Fruit fly (Drosophila melanogaster) whole organism, prepupa: ENCODE measurements around the gene PolG2.

Experiments
- Blimp-1 ChIP-seq: fragments of 200-800 bp; sonication (Bioruptor generic); optimal IDR thresholded peaks from 3 replicates; lab custom pipeline; 2017; ENCODE audit warnings: missing biosample characterization, missing genetic modification characterization, mild to moderate bottlenecking, moderate library complexity, missing genetic modification reagents
- CG10631 ChIP-seq: fragments of 200-800 bp; sonication (Bioruptor generic); optimal IDR thresholded peaks from 2 replicates; lab custom pipeline; 2016; ENCODE audit warnings: missing biosample characterization, missing genetic modification characterization
- CG10669 ChIP-seq: fragments of 200-800 bp; sonication (Bioruptor generic); optimal IDR thresholded peaks from 3 replicates; lab custom pipeline; 2018; ENCODE audit warnings: missing biosample characterization, mild to moderate bottlenecking, missing genetic modification characterization, moderate library complexity
- CG11762 ChIP-seq: fragments of 200-800 bp; sonication (Bioruptor generic); optimal IDR thresholded peaks from 3 replicates; lab custom pipeline; 2016; ENCODE audit warnings: missing biosample characterization, missing genetic modification characterization; ENCODE audit not compliant: insufficient read depth
- CG11902 ChIP-seq: fragments of 200-800 bp; sonication (Bioruptor generic); optimal IDR thresholded peaks from 3 replicates; lab custom pipeline; 2016; ENCODE audit warnings: missing biosample characterization, missing genetic modification characterization
- CG15336 ChIP-seq: fragments of 200-800 bp; sonication (Bioruptor generic); IDR thresholded peaks from 2 replicates; pipeline ENCODE4 v1.3.6; 2022; ENCODE audit warnings: missing biosample characterization, missing genetic modification characterization
- CG1621 ChIP-seq: fragments of 200-800 bp; sonication (Bioruptor generic); optimal IDR thresholded peaks from 3 replicates; lab custom pipeline; 2018; ENCODE audit warnings: missing biosample characterization, mild to moderate bottlenecking, missing genetic modification characterization
- CG16779 ChIP-seq: fragments of 200-800 bp; sonication (Bioruptor generic); optimal IDR thresholded peaks from 3 replicates; lab custom pipeline; 2017; ENCODE audit warnings: missing biosample characterization, mild to moderate bottlenecking, missing genetic modification characterization
- CG3032 ChIP-seq: fragments of 200-800 bp; optimal IDR thresholded peaks from 2 replicates; lab custom pipeline; 2019; ENCODE audit warnings: missing biosample characterization, mild to moderate bottlenecking, missing genetic modification characterization, moderate library complexity
- CG31627 ChIP-seq: fragments of 200-800 bp; sonication (Bioruptor generic); optimal IDR thresholded peaks from 3 replicates; lab custom pipeline; 2016; ENCODE audit warnings: missing biosample characterization, missing genetic modification characterization
- CG4318 ChIP-seq: fragments of 200-800 bp; sonication (Bioruptor generic); optimal IDR thresholded peaks from 3 replicates; lab custom pipeline; 2017; ENCODE audit warnings: missing biosample characterization, mild to moderate bottlenecking, missing genetic modification characterization
- CG6792 ChIP-seq: fragments of 200-800 bp; sonication (Bioruptor generic); optimal IDR thresholded peaks from 3 replicates; lab custom pipeline; 2016; ENCODE audit warnings: missing biosample characterization, missing genetic modification characterization
- CG6808 ChIP-seq: fragments of 200-800 bp; sonication (Bioruptor generic); optimal IDR thresholded peaks from 3 replicates; lab custom pipeline; 2017; ENCODE audit warnings: missing biosample characterization, missing genetic modification characterization, mild to moderate bottlenecking, moderate library complexity, missing genetic modification reagents
- CG6854 ChIP-seq: fragments of 200-800 bp; sonication (Bioruptor generic); optimal IDR thresholded peaks from 2 replicates; lab custom pipeline; 2017; ENCODE audit warnings: missing biosample characterization, mild to moderate bottlenecking, missing genetic modification characterization
- CG7368 ChIP-seq: fragments of 200-800 bp; sonication (Bioruptor generic); optimal IDR thresholded peaks from 3 replicates; lab custom pipeline; 2016; ENCODE audit warnings: missing biosample characterization, missing genetic modification characterization
- CG8119 ChIP-seq: fragments of 200-800 bp; sonication (Bioruptor generic); IDR thresholded peaks from 3 replicates; pipeline ENCODE4 v1.3.6; 2022; ENCODE audit warnings: missing biosample characterization, missing genetic modification characterization
- CG8319 ChIP-seq: fragments of 200-800 bp; sonication (Bioruptor generic); optimal IDR thresholded peaks from 3 replicates; lab custom pipeline; 2016; ENCODE audit warnings: missing biosample characterization, missing genetic modification characterization
- CG8632 ChIP-seq: fragments of 200-800 bp; sonication (Bioruptor generic); optimal IDR thresholded peaks from 3 replicates; lab custom pipeline; 2016; ENCODE audit warnings: missing biosample characterization, missing genetic modification characterization
- CG9139 ChIP-seq: fragments of 200-800 bp; sonication (Bioruptor generic); optimal IDR thresholded peaks from 3 replicates; lab custom pipeline; 2017; ENCODE audit warnings: missing biosample characterization, mild to moderate bottlenecking, missing genetic modification characterization
- Eip75B ChIP-seq: fragments of 200-800 bp; sonication (Bioruptor generic); optimal IDR thresholded peaks from 3 replicates; lab custom pipeline; 2016; ENCODE audit warnings: missing biosample characterization, missing genetic modification characterization
- Eip78C ChIP-seq: fragments of 200-800 bp; sonication (Bioruptor generic); peaks from one replicate; lab custom pipeline; 2016; ENCODE audit warnings: missing biosample characterization, missing genetic modification characterization
- Eip93F ChIP-seq: fragments of 200-800 bp; sonication (Bioruptor generic); optimal IDR thresholded peaks from 2 replicates; lab custom pipeline; 2016; ENCODE audit warnings: missing biosample characterization, mild to moderate bottlenecking, missing genetic modification characterization
- Ets21C ChIP-seq: fragments of 200-800 bp; sonication (Bioruptor generic); optimal IDR thresholded peaks from 3 replicates; lab custom pipeline; 2016; ENCODE audit warnings: missing biosample characterization, missing genetic modification characterization
- Ets96B ChIP-seq: fragments of 200-800 bp; optimal IDR thresholded peaks from 2 replicates; lab custom pipeline; 2019; ENCODE audit warnings: missing biosample characterization, mild to moderate bottlenecking, missing genetic modification characterization, moderate library complexity
- Hr4 ChIP-seq: fragments of 200-800 bp; sonication (Bioruptor generic); optimal IDR thresholded peaks from 3 replicates; lab custom pipeline; 2016; ENCODE audit warnings: missing biosample characterization, missing genetic modification characterization
- Met ChIP-seq: fragments of 200-800 bp; sonication (Bioruptor generic); optimal IDR thresholded peaks from 3 replicates; lab custom pipeline; 2016; ENCODE audit warnings: missing biosample characterization, missing genetic modification characterization
- OdsH ChIP-seq: fragments of 200-800 bp; sonication (Bioruptor generic); optimal IDR thresholded peaks from 3 replicates; lab custom pipeline; 2016; ENCODE audit warnings: missing biosample characterization, missing genetic modification characterization
- Smox ChIP-seq: fragments of 200-800 bp; sonication (Bioruptor generic); optimal IDR thresholded peaks from 3 replicates; lab custom pipeline; 2016; ENCODE audit warnings: missing biosample characterization, missing genetic modification characterization
- Sox102F ChIP-seq: fragments of 200-800 bp; sonication (Bioruptor generic); optimal IDR thresholded peaks from 2 replicates; lab custom pipeline; 2016; ENCODE audit warnings: missing biosample characterization, mild to moderate bottlenecking, missing genetic modification characterization
- Sox15 ChIP-seq: fragments of 200-800 bp; sonication (Bioruptor generic); optimal IDR thresholded peaks from 3 replicates; lab custom pipeline; 2016; ENCODE audit warnings: missing biosample characterization, missing genetic modification characterization
- acj6 ChIP-seq: fragments of 200-800 bp; sonication (Bioruptor generic); optimal IDR thresholded peaks from 3 replicates; lab custom pipeline; 2016; ENCODE audit warnings: missing biosample characterization, missing genetic modification characterization
- cyc ChIP-seq: fragments of 200-800 bp; sonication (Bioruptor generic); optimal IDR thresholded peaks from 3 replicates; lab custom pipeline; 2016; ENCODE audit warnings: missing biosample characterization, missing genetic modification characterization
- esn ChIP-seq: fragments of 200-800 bp; sonication (Bioruptor generic); optimal IDR thresholded peaks from 2 replicates; lab custom pipeline; 2016; ENCODE audit warnings: missing biosample characterization, mild to moderate bottlenecking, missing genetic modification characterization, moderate library complexity
- fd59A ChIP-seq: fragments of 200-800 bp; sonication (Bioruptor generic); optimal IDR thresholded peaks from 2 replicates; lab custom pipeline; 2017; ENCODE audit warnings: missing biosample characterization, mild to moderate bottlenecking, missing genetic modification characterization, missing genetic modification reagents
- fd85E ChIP-seq: fragments of 200-800 bp; sonication (Bioruptor generic); optimal IDR thresholded peaks from 3 replicates; lab custom pipeline; 2016; ENCODE audit warnings: missing biosample characterization, missing genetic modification characterization
- fkh ChIP-seq: fragments of 200-800 bp; sonication (Bioruptor generic); optimal IDR thresholded peaks from 3 replicates; lab custom pipeline; 2017; ENCODE audit warnings: missing biosample characterization, mild to moderate bottlenecking, missing genetic modification characterization, moderate library complexity
- lz ChIP-seq: fragments of 200-800 bp; sonication (Bioruptor generic); optimal IDR thresholded peaks from 3 replicates; lab custom pipeline; 2016; ENCODE audit warnings: missing biosample characterization, missing genetic modification characterization
- net ChIP-seq: fragments of 200-800 bp; sonication (Bioruptor generic); optimal IDR thresholded peaks from 3 replicates; lab custom pipeline; 2016; ENCODE audit warnings: missing biosample characterization, missing genetic modification characterization
- salr ChIP-seq, 2 experiments: fragments of 200-800 bp; sonication (Bioruptor generic); optimal IDR thresholded peaks; 3 replicates each; lab custom pipeline; 2016 to 2018; ENCODE audit warnings: missing biosample characterization in 2 of 2, missing genetic modification characterization in 2 of 2, mild to moderate bottlenecking in 1 of 2
- spab ChIP-seq: fragments of 200-800 bp; sonication (Bioruptor generic); optimal IDR thresholded peaks from 2 replicates; lab custom pipeline; 2017; ENCODE audit warnings: missing biosample characterization, mild to moderate bottlenecking, missing genetic modification characterization, missing genetic modification reagents
- topi ChIP-seq: fragments of 200-800 bp; sonication (Bioruptor generic); optimal IDR thresholded peaks from 3 replicates; lab custom pipeline; 2016; ENCODE audit warnings: missing biosample characterization, missing genetic modification characterization
- vri ChIP-seq: fragments of 200-800 bp; sonication (Bioruptor generic); optimal IDR thresholded peaks from 3 replicates; lab custom pipeline; 2016; ENCODE audit warnings: missing biosample characterization, mild to moderate bottlenecking, missing genetic modification characterization

Gene PolG2

DNA sequence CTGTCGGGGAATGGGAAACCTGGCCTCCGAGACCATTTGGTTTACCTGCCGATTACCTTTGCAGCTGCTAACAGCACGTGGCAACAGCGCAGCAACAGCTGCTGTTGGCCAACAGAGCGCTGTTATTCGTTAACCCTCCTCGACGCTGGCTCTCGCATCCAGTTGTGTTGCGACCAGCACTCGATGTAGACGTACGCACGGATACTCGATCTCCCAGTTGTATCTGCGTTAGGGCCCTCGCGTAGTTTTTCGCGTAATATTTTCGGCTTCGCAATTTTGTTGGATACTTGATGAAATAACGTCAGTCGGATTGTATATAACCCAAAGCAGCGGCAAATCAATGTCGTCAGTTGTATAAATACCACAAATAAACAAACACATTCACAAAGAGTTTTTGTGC is 45.9 kb upstream of the PolG2 start (continued):
- TF ChIP-seq CG4318 (GFP tag; lab: Kevin White, UChicago) (no peak), cyc (GFP tag; lab: Kevin White, UChicago) (no peak), Ets21C (GFP tag; lab: Kevin White, UChicago) (no peak), Eip75B (GFP tag; lab: Kevin White, UChicago) (no peak), spab (GFP tag; lab: Kevin White, UChicago) (no peak), CG16779 (tag; lab: Kevin White, UChicago) (peak; percentile 30), fd59A (GFP tag; lab: Kevin White, UChicago) (no peak), CG6792 (GFP tag; lab: Kevin White, UChicago) (no peak), CG10669 (GFP tag; lab: Kevin White, UChicago) (no peak), Eip93F (no peak), Sox15 (GFP tag; lab: Kevin White, UChicago) (no peak), fd85E (no peak), CG8319 (GFP tag; lab: Kevin White, UChicago) (no peak), Eip78C (GFP tag; lab: Kevin White, UChicago) (no peak), CG3032 (no peak), CG31627 (no peak), CG6854 (GFP tag; lab: Kevin White, UChicago) (peak; percentile 43), lz (GFP tag; lab: Kevin White, UChicago) (no peak), esn (GFP tag; lab: Kevin White, UChicago) (peak; percentile 12), Ets96B (tag; lab: Kevin White, UChicago) (no peak), OdsH (GFP tag; lab: Kevin White, UChicago) (no peak), Smox (no peak), CG11902 (GFP tag; lab: Kevin White, UChicago) (no peak), Met (GFP tag; lab: Kevin White, UChicago) (no peak), CG15336 (no peak), net (GFP tag; lab: Kevin White, UChicago) (peak; percentile 7), CG8632 (no peak), CG7368 (GFP tag; lab: Kevin White, UChicago) (peak; percentile 18), topi (GFP tag; lab: Kevin White, UChicago) (no peak)

DNA sequence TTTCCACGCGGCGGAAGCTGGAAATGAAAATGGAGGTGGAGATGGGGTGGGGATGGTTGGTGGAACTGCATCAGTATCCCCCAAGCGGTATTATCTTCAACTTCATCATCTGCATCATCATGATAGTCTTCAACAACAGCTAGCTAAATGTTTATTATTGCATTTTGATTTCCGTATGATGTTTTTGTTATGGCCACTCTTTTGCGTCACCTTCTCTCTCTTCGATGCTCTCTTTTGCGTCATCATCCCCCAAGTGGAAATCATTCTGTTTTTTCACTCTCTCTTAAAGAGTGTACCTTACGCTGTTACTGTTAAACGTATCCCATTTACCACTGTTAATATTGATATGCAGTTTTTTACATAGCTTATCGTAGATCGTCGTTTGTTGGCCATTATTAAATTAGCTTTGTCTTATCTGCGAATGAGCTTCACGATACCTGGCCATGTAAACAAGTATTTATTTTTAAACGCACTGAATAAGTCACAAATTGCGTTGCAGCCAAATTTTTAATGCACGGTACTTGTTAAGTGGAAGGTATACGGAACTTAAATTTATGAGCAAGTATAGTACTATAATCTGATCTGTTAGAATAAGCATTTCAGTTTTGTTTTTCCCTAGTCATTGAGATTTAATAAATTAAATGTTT is 45.2 kb upstream of the PolG2 start:
- no peak for TF ChIP-seq salr (GFP tag; optimal IDR thresholded peaks at IDR 0.05; lab: Kevin White, UChicago)
- TF ChIP-seq Sox15 (GFP tag; lab: Kevin White, UChicago), result no peak
- TF ChIP-seq Eip78C (GFP tag; lab: Kevin White, UChicago), result peak; percentile 81
- peak; percentile 3 for TF ChIP-seq vri
- TF ChIP-seq CG6808 (GFP tag; lab: Kevin White, UChicago), result no peak

DNA sequence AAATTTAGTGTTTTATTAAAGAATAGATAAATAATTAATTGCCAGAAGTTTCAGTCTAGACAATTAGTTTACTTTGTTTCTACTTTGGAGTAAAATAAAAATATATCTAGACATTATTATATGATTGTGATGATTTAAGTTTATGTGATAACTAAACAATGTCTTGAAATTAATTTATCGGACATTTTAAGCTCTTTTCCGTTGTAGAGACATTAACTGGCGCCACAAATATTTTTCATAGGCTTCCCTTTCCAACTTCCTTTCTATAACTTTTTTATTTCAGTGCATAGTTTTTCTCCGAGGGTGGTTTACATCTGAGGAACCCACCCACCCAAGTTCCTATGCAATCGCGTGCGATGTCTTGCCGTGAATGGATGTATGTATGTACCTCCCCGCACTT is 43.8 kb upstream of the PolG2 start:
- TF ChIP-seq esn (GFP tag; lab: Kevin White, UChicago) (peak; percentile 4), OdsH (GFP tag; lab: Kevin White, UChicago) (peak; percentile 3), CG11902 (GFP tag; lab: Kevin White, UChicago) (no peak), Eip78C (GFP tag; lab: Kevin White, UChicago) (peak; percentile 46), CG6854 (GFP tag; lab: Kevin White, UChicago) (no peak), Hr4 (GFP tag; lab: Kevin White, UChicago) (no peak), fkh (GFP tag; lab: Kevin White, UChicago) (no peak)

DNA sequence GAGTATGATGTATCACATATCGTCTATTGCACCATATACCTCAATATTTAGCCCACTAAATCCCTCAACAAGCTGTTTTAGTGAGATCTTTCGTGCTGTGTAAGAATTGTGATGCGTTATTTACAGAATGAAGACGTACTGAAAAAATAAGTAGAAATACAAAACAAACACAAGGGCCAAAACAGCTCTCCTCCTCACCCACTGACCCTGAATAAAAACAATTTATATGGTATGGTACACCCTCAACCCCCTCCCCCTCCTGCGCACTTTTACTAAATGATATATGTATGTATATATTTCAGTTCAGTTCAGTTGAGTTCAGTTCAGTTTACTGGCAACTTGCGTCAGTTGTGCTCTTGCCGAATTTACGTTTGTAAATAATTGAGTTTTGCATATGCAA is 40.2 kb upstream of the PolG2 start:
- TF ChIP-seq Ets21C (GFP tag; lab: Kevin White, UChicago) (no peak), Blimp-1 (no peak), fd85E (no peak), Ets96B (tag; lab: Kevin White, UChicago) (no peak), CG8119 (no peak), acj6 (GFP tag; lab: Kevin White, UChicago) (no peak), Sox102F (GFP tag; lab: Kevin White, UChicago) (no peak), CG15336 (no peak), CG11762 (GFP tag; lab: Kevin White, UChicago) (no peak), fkh (GFP tag; lab: Kevin White, UChicago) (no peak), CG10631 (GFP tag; lab: Kevin White, UChicago) (no peak), CG9139 (GFP tag; lab: Kevin White, UChicago) (no peak), OdsH (GFP tag; lab: Kevin White, UChicago) (no peak), net (GFP tag; lab: Kevin White, UChicago) (no peak), CG16779 (tag; lab: Kevin White, UChicago) (no peak), CG1621 (no peak)
- TF ChIP-seq, all 60 proteins: peak for 0
